Worm (Caenorhabditis elegans): ENCODE data around the gene hyls-1.
A peak's percentile ranks its signal among the peaks of the same experiment; 100 is the strongest.

Gene hyls-1

DNA sequence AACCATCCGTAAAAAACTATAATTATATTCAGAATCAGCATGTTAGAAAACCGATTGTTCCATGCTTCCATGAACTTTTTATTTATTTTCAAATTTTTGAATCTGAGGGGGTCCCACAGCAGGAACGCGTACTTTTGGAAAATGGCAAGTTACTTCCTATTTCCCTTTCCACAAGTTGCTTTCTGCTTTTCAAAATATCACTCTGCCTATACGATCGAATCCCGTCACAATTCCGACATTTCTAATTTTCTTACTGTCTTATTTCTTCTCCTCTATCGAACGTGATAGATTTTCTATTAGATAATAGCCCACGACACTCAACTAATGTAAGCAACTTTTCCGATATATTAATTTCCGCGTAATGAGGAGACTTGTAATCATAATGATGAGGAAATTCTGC is 38.3 kb downstream of the hyls-1 start, which contains the start of gene C13A2.5 (continued):
- TF ChIP-seq mxl-3 (GFP tag; optimal IDR thresholded peaks at IDR 0.05) = no peak

DNA sequence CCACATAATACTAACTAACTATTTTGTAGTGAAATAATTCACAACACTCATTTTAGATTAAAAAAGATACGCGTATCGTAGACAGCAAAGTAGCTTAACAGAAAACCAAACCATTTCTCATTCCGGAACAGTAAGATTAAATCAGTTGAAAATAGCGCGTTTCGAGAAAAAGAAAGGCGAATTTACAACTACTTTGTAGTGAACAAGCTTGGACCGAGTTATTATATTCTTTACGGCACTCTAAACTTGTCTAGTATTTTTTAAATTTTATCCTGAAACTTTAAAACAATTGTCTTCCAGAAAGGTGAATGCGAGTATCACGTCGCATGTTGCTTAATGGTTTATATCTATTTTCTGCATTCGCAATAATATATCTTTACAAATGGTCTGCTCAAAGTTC is 41.9 kb downstream of the hyls-1 start, which contains the start of gene C13A2.4:
Gene C13A2.4 (plus strand): TSS at position 301 of the 400 bp plus-strand sequence.
- no peak for TF ChIP-seq nhr-111 (GFP tag; optimal IDR thresholded peaks at IDR 0.05)
- TF ChIP-seq lin-38 (GFP tag; IDR thresholded peaks at IDR 0.05) = no peak
- TF ChIP-seq Y5F2A.4 (GFP tag; optimal IDR thresholded peaks at IDR 0.05) = no peak
- TF ChIP-seq skn-1 (tag; optimal IDR thresholded peaks at IDR 0.05) = no peak
- no peak for TF ChIP-seq nhr-42 (GFP tag; IDR thresholded peaks at IDR 0.05)
- no peak for TF ChIP-seq dmd-8 (GFP tag; IDR thresholded peaks at IDR 0.05)
- TF ChIP-seq zfp-3 (GFP tag; conservative IDR thresholded peaks at IDR 0.05) = no peak
- no peak for TF ChIP-seq R02D3.7 (tag; optimal IDR thresholded peaks at IDR 0.05)
- TF ChIP-seq duxl-1 (tag; optimal IDR thresholded peaks at IDR 0.05; ENCODE audit: poor library complexity) = no peak
- no peak for TF ChIP-seq hmg-1.1 (GFP tag; IDR thresholded peaks at IDR 0.05)
- TF ChIP-seq fkh-10 (GFP tag; optimal IDR thresholded peaks at IDR 0.05) = no peak
- no peak for TF ChIP-seq ceh-82 (tag; optimal IDR thresholded peaks at IDR 0.05)
- TF ChIP-seq ama-1 (optimal IDR thresholded peaks at IDR 0.05) = no peak
- TF ChIP-seq F44E2.7 (GFP tag; IDR thresholded peaks at IDR 0.05) = no peak
- TF ChIP-seq ceh-44 (GFP tag; IDR thresholded peaks at IDR 0.05) = no peak
- TF ChIP-seq unc-39 (tag; optimal IDR thresholded peaks at IDR 0.05) = no peak
- TF ChIP-seq egl-27 (tag; optimal IDR thresholded peaks at IDR 0.05) = no peak

- TF ChIP-seq unc-62 (GFP tag; optimal IDR thresholded peaks at IDR 0.05 in 1 of 2) = peak in 1 of 2 experiments; percentile 28
- no peak for TF ChIP-seq unc-62 (tag; optimal IDR thresholded peaks at IDR 0.05)
- TF ChIP-seq F26F4.8 (GFP tag; conservative IDR thresholded peaks at IDR 0.05) = no peak
- TF ChIP-seq Y5F2A.4 (GFP tag; optimal IDR thresholded peaks at IDR 0.05) = no peak
These were observed 44.9 kb downstream of the hyls-1 start, which contains the start of gene C13A2.3 for ce11 chrV:7282037-7282436. Gene C13A2.3 (plus strand): TSS chrV:7282337.

ce11 chrV:7288699-7289098 is 51.5 kb downstream of the hyls-1 start, which contains the start of gene C13A2.1:
Gene C13A2.1 (plus strand): TSS chrV:7288999.
- no peak for TF ChIP-seq ceh-62 (tag; optimal IDR thresholded peaks at IDR 0.05)
- TF ChIP-seq nhr-11 (tag; optimal IDR thresholded peaks at IDR 0.05) = no peak
- no peak for TF ChIP-seq mes-2 (tag; optimal IDR thresholded peaks at IDR 0.05; ENCODE audit: poor library complexity, severe bottlenecking)
- TF ChIP-seq lin-13 (GFP tag; optimal IDR thresholded peaks at IDR 0.05) = no peak
- TF ChIP-seq T26A8.4 (GFP tag; IDR thresholded peaks at IDR 0.05) = no peak
- TF ChIP-seq daf-12 (tag; optimal IDR thresholded peaks at IDR 0.05) = no peak
- TF ChIP-seq lsy-2 (tag; optimal IDR thresholded peaks at IDR 0.05) = no peak
- no peak for TF ChIP-seq F44E2.7 (GFP tag; IDR thresholded peaks at IDR 0.05)
- no peak for TF ChIP-seq mep-1 (tag; optimal IDR thresholded peaks at IDR 0.05)
- no peak for TF ChIP-seq F37D6.2 (tag; optimal IDR thresholded peaks at IDR 0.05)
- no peak for TF ChIP-seq mxl-2 (GFP tag; conservative IDR thresholded peaks at IDR 0.05)
- no peak for TF ChIP-seq nhr-76 (tag; optimal IDR thresholded peaks at IDR 0.05)
- TF ChIP-seq nhr-48 (tag; optimal IDR thresholded peaks at IDR 0.05) = no peak
- TF ChIP-seq hif-1 (tag; optimal IDR thresholded peaks at IDR 0.05) = no peak
- TF ChIP-seq F10B5.3 (tag; optimal IDR thresholded peaks at IDR 0.05) = no peak
- no peak for TF ChIP-seq egl-27 (tag; optimal IDR thresholded peaks at IDR 0.05)
- no peak for TF ChIP-seq sdz-12 (GFP tag; optimal IDR thresholded peaks at IDR 0.05)
- TF ChIP-seq ama-1 (optimal IDR thresholded peaks at IDR 0.05) = no peak
